Worm (Caenorhabditis elegans): Measurements from ENCODE around the gene flp-23.

DNA sequence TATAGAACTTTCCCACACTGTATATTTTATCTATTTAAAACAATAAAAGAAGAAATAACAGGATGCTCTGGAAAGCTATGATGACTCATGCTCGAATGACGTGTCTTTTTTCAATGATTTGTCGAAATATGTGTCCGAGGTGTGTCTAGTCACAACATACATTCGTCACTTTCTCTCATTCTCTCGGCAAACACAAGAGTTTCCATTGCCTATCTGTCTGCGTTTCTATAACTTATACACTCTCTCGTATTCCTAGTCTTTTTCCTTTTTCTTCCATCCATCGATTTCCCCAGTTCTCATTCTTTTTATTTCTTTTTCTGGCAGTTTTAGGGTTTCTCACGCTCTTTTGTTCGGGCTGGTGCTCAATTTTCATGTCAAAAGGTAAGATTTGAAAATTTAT lies 46.1 kb downstream of the flp-23 start:
- TF ChIP-seq nhr-76 (tag; optimal IDR thresholded peaks at IDR 0.05) = no peak
- no peak for TF ChIP-seq nhr-11 (tag; optimal IDR thresholded peaks at IDR 0.05)
- no peak for TF ChIP-seq zag-1 (tag; optimal IDR thresholded peaks at IDR 0.05)
- TF ChIP-seq lin-15B (tag; optimal IDR thresholded peaks at IDR 0.05) = peak; percentile 5
- no peak for TF ChIP-seq aly-2 (tag; optimal IDR thresholded peaks at IDR 0.05)
- TF ChIP-seq ztf-11 (tag; optimal IDR thresholded peaks at IDR 0.05) = no peak
- no peak for TF ChIP-seq ceh-16 (tag; optimal IDR thresholded peaks at IDR 0.05)
- peak; percentile 53 for TF ChIP-seq nfya-1 (tag; optimal IDR thresholded peaks at IDR 0.05; ENCODE audit: insufficient read depth)
- TF ChIP-seq R02D3.7 (tag; optimal IDR thresholded peaks at IDR 0.05) = no peak
- no peak for TF ChIP-seq elt-1 (tag; optimal IDR thresholded peaks at IDR 0.05)
